Fruit fly (Drosophila melanogaster): Measurements from ENCODE around the gene CG14742.

DNA sequence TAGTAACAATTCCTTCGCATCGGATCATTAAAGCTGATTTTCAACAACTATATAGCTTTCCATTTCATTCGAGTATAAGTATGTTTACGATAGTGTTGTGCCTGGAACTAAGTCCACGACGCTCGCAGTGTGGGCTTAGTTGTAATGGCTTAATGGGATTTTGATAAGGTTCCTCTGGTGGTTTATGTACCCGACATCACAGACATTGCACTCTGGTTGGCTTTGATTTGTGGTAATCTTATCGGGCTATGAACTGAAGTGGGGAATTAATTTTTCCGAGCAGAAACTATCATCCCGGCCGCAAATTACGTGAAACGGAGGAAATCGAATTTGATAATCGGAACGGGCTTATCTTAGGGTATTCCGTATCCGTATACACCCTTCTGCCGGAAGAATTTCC lies 2.7 kb upstream of the CG14742 start:
- no peak for TF ChIP-seq psq (optimal IDR thresholded peaks at IDR 0.05)
- no peak for TF ChIP-seq h (optimal IDR thresholded peaks at IDR 0.05)
- TF ChIP-seq Myc (optimal IDR thresholded peaks at IDR 0.05) = no peak
- no peak for TF ChIP-seq insv (optimal IDR thresholded peaks at IDR 0.05)
- TF ChIP-seq ttk (optimal IDR thresholded peaks at IDR 0.05) = no peak
- TF ChIP-seq Sin3A (optimal IDR thresholded peaks at IDR 0.05) = no peak
